Worm (Caenorhabditis elegans): ENCODE results near the gene nlp-2.

DNA sequence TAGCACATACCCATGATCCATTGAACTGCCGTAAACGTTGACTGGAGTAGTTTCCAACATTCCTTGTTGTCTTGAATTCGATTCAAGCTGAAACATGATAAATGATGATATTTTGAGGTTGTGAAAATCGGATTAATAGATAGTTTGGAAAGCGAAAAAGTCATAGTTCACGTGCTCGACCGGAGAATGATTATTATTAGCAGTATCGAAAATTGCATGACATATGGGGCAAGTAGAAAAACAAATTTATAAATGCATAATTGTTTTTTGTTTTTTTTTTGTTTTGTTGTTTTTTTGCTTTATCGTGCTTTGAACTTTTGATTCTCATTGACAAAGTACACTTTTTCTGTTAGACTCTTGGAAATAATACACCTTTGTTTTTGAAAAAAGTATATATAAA lies 25.3 kb downstream of the nlp-2 start, which contains the start of gene aakg-4:
- TF ChIP-seq nhr-28 (tag; optimal IDR thresholded peaks at IDR 0.05): no peak
- no peak for TF ChIP-seq ceh-28 (tag; optimal IDR thresholded peaks at IDR 0.05)
- TF ChIP-seq daf-12 (tag; optimal IDR thresholded peaks at IDR 0.05): no peak
- TF ChIP-seq tbx-2 (tag; optimal IDR thresholded peaks at IDR 0.05): no peak
- no peak for TF ChIP-seq nhr-237 (tag; optimal IDR thresholded peaks at IDR 0.05)
- no peak for TF ChIP-seq ztf-4 (tag; optimal IDR thresholded peaks at IDR 0.05)

All from whole organism, L3 larva.